Worm (Caenorhabditis elegans) whole organism, dauer: ENCODE data around the gene srx-29.
"Not testable (repeated sequence)": the region's sequence is repeated elsewhere in the genome, so short reads cannot be mapped to it uniquely, and the experiment has no call there.

Source experiments
- unc-62 ChIP-seq: sonication (generic microtip); optimal IDR thresholded peaks from 2 replicates; lab custom pipeline; 2017; ENCODE audit warnings: missing biosample characterization, missing genetic modification reagents, missing genetic modification characterization

The srx-29 gene

ce11 chrV:15698099-15698498 is at the start of gene srx-29:
Gene srx-29 (minus strand): TSS chrV:15698199.
- TF ChIP-seq unc-62: no peak

DNA sequence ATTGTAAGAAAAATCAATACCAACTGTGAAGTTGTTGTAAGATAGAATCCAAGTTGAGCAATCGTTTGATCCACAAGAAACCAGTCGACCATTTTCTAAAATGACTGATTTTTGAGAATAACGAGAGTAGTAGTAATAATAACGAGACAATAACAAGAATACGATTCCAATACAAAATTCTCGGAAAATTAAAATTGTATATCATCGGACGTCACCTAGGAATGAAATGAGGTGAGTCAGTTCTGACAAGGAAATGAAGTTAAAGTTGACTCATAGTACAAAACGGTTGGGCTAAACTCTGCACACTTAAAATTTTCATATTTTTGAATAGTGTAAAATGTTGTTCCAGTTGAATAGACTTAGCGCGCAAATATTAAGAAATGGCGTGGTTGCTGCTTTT is 46.4 kb upstream of the srx-29 start, which contains the start of gene str-19:
Gene str-19, minus strand, starts transcription at position 101 of the 400 bp plus-strand sequence.
- not testable (repeated sequence) for TF ChIP-seq unc-62

ce11 chrV:15741851-15742250 is 43.9 kb upstream of the srx-29 start, which contains the start of gene str-18:
Gene str-18 (minus strand): TSS chrV:15741951.
- no peak for TF ChIP-seq unc-62

- TF ChIP-seq unc-62: no peak
These were observed 37.7 kb upstream of the srx-29 start, which contains the start of gene str-27 for ce11 chrV:15735720-15736119. Gene str-27 (minus strand): TSS chrV:15735820.

- TF ChIP-seq unc-62: no peak
These were observed 35.6 kb upstream of the srx-29 start, which contains the start of gene T23D5.3 for ce11 chrV:15733568-15733967. Gene T23D5.3 (minus strand): TSS chrV:15733668.

DNA sequence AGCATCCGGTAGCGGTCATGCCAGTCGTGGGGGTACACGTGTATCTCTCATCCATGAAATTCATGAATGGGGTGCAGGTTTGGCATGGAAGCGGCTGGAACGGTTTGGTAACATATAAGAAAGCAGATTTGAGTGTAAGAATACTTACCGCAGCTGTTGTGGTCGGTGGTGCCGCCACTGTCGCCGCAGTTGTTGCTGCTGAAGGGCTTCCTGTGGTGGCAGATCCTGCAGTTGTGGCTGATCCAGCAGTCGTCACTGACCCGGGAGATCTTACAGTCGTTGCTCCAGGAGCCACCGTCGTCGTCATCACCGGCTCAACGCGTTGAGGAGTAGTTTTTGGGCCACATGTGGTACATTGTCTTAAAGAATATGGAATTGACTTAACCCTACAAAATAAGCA is 35.0 kb upstream of the srx-29 start:
- TF ChIP-seq unc-62: no peak

ce11 chrV:15732209-15732608 is 34.2 kb upstream of the srx-29 start, which contains the start of gene str-38:
Gene str-38 (minus strand): TSS chrV:15732309.
- TF ChIP-seq unc-62: no peak

DNA sequence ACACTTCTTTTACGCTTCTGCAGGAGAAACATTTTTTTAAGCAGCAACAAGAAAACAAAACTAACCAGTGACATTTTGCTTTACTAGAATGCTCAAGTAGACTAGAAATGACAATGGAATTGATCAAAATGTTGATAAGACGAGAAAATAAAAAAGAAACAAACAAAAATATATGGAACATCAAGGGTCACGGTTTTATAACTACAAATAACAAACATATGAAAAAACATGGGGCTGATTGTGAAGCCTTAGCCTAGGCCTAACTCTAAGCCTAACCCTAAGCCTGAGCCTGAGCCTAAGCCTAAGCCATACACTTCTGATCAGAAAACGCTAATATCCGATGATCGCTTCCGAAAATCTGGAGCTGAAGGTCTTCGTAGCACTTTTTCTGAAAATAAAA is 32.5 kb upstream of the srx-29 start, which contains the start of gene Y6E2A.10:
Gene Y6E2A.10, minus strand, starts transcription at position 101 of the 400 bp plus-strand sequence.
- TF ChIP-seq unc-62: no peak

DNA sequence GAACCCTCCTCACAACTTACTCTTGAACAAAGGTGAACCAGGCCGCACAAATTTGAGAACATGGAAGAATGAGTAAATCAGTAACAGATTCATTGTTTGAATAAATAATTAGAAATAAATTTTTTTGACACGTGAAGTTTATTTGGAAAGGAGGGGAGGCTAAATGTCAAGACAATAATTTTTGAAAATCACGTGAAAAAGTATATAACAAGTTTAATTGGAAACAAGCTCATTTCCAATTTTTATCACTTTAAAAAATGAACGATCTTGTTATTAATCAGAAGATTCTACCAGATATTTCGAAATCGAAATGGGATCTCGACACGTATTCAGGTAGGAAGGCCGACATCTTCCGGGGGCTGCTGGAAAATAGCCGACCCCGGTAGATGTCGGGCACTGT is 28.6 kb upstream of the srx-29 start, which contains the start of the genes irld-57 and sfxn-1.3:
Gene irld-57, minus strand, starts transcription at position 101 of the 400 bp plus-strand sequence.
Gene sfxn-1.3, plus strand, starts transcription at position 232 of the 400 bp plus-strand sequence.
- no peak for TF ChIP-seq unc-62

- no peak for TF ChIP-seq unc-62
These were observed 23.9 kb upstream of the srx-29 start, which contains the start of gene srh-140 for ce11 chrV:15721888-15722287. Gene srh-140 (plus strand): TSS chrV:15722188.

DNA sequence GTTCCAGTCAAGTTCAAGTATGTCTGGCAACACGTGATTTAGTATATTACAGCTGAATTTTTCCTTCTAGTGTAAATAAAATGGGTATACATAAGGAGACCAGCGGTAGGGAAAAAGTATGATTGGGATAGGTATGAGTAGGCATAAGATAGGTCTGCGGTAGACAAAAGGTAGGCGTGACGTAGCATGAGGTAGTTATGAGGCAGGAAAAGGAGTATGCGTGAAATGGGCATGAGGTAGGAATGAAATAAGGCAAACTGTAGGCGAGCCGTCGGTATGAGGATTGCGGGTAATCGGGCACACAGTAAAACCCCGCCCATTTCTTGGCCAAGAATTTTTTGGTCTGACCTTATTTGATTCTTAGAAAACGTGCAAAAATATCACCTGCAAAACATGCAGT is 23.4 kb upstream of the srx-29 start:
- no peak for TF ChIP-seq unc-62

DNA sequence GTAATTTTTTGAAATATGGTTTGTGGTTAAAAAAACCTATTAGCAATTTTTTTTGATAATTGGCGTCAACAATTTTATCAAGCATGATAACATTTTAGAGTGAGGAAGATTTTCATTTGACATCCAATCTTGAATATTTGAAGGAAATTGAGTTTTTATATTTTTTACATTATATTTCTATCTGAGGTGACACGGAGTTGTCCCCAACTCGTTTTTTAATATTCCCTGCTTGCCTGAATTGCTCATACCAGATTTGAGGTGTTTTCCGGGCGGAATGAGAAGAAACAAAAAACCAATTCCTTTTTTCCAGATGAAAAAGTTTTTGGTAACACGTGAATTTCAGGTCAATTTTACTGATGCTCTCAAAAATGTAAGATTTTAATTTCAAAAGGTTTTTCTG is 21.6 kb upstream of the srx-29 start, which contains the start of gene Y6E2A.7:
Gene Y6E2A.7, plus strand, starts transcription at position 301 of the 400 bp plus-strand sequence.
- TF ChIP-seq unc-62: no peak

DNA sequence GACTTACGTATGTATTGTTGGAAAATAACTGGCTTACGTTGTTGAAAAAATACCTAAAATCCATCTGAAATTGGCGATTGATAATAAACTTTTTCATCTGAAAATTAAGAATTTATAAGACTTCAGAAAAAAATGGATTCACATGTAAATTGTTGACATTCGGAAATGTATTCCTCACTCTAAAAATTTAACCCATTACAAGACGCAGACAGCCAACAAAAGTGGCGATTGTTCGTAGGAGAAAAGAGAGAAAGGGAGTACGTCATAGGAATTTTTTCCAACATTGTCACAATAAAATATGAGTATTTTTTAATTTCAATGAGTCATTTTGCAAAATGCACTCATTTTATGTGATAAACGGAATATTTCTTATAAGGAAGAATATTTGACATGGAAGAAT is 20.6 kb upstream of the srx-29 start, which contains the start of gene Y6E2A.5:
Gene Y6E2A.5, minus strand, starts transcription at position 101 of the 400 bp plus-strand sequence.
- no peak for TF ChIP-seq unc-62

- TF ChIP-seq unc-62: no peak
These were observed 18.7 kb upstream of the srx-29 start, which contains the start of gene Y6E2A.4 for ce11 chrV:15716679-15717078. Gene Y6E2A.4 (minus strand): TSS chrV:15716779.

- TF ChIP-seq unc-62: no peak
These were observed 17.6 kb upstream of the srx-29 start for ce11 chrV:15715636-15716035.

ce11 chrV:15712385-15712784 is 14.4 kb upstream of the srx-29 start:
- no peak for TF ChIP-seq unc-62

ce11 chrV:15711898-15712297 is 13.9 kb upstream of the srx-29 start, which contains the start of gene str-101:
Gene str-101 (minus strand): TSS chrV:15711998.
- no peak for TF ChIP-seq unc-62

ce11 chrV:15710401-15710800 is 12.4 kb upstream of the srx-29 start, which contains the start of gene Y6E2A.1:
Gene Y6E2A.1 (minus strand): TSS chrV:15710501.
- TF ChIP-seq unc-62: no peak
